Worm (Caenorhabditis elegans) whole organism, early embryonic: ENCODE results near the gene arrd-3.

ENCODE experiments used
- B0310.2 ChIP-seq: sonication (generic microtip); optimal IDR thresholded peaks from 2 replicates; lab custom pipeline; 2016; ENCODE audit warnings: mild to moderate bottlenecking, missing genetic modification characterization, missing compliant biosample characterization
- aly-1 ChIP-seq: sonication (generic microtip); optimal IDR thresholded peaks from 2 replicates; lab custom pipeline; 2016; ENCODE audit warnings: missing genetic modification characterization, missing compliant biosample characterization
- ama-1 ChIP-seq: fragments of 150-350 bp; optimal IDR thresholded peaks from 2 replicates; lab custom pipeline; 2014
- ceh-36 ChIP-seq: sonication (generic microtip); optimal IDR thresholded peaks from 2 replicates; lab custom pipeline; 2016; ENCODE audit warnings: missing genetic modification characterization, inconsistent platforms, missing compliant biosample characterization

ce11 chrII:9385241-9385640 lies 27.1 kb upstream of the arrd-3 start, which contains the start of gene C06C3.7:
- no peak for TF ChIP-seq B0310.2 (tag; lab: Kevin White, UChicago)
- TF ChIP-seq ama-1: no peak
- no peak for TF ChIP-seq ceh-36 (tag; lab: Kevin White, UChicago)
- TF ChIP-seq aly-1 (tag; lab: Kevin White, UChicago): no peak
